Worm (Caenorhabditis elegans): ENCODE data around the gene ent-5.
A peak's percentile ranks its signal among the peaks of the same experiment; 100 is the strongest.

The ent-5 gene

ce11 chrX:4609635-4610034 lies 39.4 kb downstream of the ent-5 start:
- peak; percentile 23 for TF ChIP-seq egl-5 (tag; optimal IDR thresholded peaks at IDR 0.05)
- TF ChIP-seq zag-1 (tag; optimal IDR thresholded peaks at IDR 0.05): no peak

- no peak for TF ChIP-seq nhr-11 (tag; optimal IDR thresholded peaks at IDR 0.05)
- TF ChIP-seq daf-12 (tag; optimal IDR thresholded peaks at IDR 0.05): no peak
- TF ChIP-seq mdl-1 (tag; optimal IDR thresholded peaks at IDR 0.05): no peak
- no peak for TF ChIP-seq nhr-77 (tag; optimal IDR thresholded peaks at IDR 0.05)
- TF ChIP-seq snpc-4 (tag; optimal IDR thresholded peaks at IDR 0.05): no peak
- TF ChIP-seq egl-5 (tag; optimal IDR thresholded peaks at IDR 0.05): no peak
- no peak for TF ChIP-seq elt-2 (tag; optimal IDR thresholded peaks at IDR 0.05)
- TF ChIP-seq jun-1 (tag; optimal IDR thresholded peaks at IDR 0.05): no peak
- no peak for TF ChIP-seq elt-3 (tag; optimal IDR thresholded peaks at IDR 0.05)
- TF ChIP-seq nhr-67 (tag; optimal IDR thresholded peaks at IDR 0.05): no peak
- TF ChIP-seq egl-27 (tag; optimal IDR thresholded peaks at IDR 0.05): no peak
- TF ChIP-seq nhr-23 (tag; optimal IDR thresholded peaks at IDR 0.05): no peak
- no peak for TF ChIP-seq skn-1 (tag; optimal IDR thresholded peaks at IDR 0.05)
- TF ChIP-seq ceh-9 (tag; optimal IDR thresholded peaks at IDR 0.05): no peak
- TF ChIP-seq unc-62 (GFP tag; optimal IDR thresholded peaks at IDR 0.05): no peak
- TF ChIP-seq sea-2 (GFP tag; optimal IDR thresholded peaks at IDR 0.05): no peak
Measured at ce11 chrX:4607300-4607699, 41.7 kb downstream of the ent-5 start.

ce11 chrX:4606389-4606880 lies 42.6 kb downstream of the ent-5 start:
- peak; percentile 34 for TF ChIP-seq pha-4 (tag; optimal IDR thresholded peaks at IDR 0.05)
- TF ChIP-seq nfya-1 (tag; optimal IDR thresholded peaks at IDR 0.05; ENCODE audit: insufficient read depth): peak; percentile 53
- TF ChIP-seq elt-2 (tag; optimal IDR thresholded peaks at IDR 0.05): peak; percentile 93
- TF ChIP-seq elt-1 (tag; optimal IDR thresholded peaks at IDR 0.05): peak; percentile 12
- peak; percentile 86 for TF ChIP-seq nhr-25 (tag; optimal IDR thresholded peaks at IDR 0.05)
- TF ChIP-seq zag-1 (tag; optimal IDR thresholded peaks at IDR 0.05): peak; percentile 41
- TF ChIP-seq lin-39 (tag; optimal IDR thresholded peaks at IDR 0.05): peak; percentile 77
- TF ChIP-seq nhr-43 (tag; optimal IDR thresholded peaks at IDR 0.05; ENCODE audit: poor library complexity, severe bottlenecking): peak; percentile 80
- TF ChIP-seq lin-15B (tag; optimal IDR thresholded peaks at IDR 0.05): peak; percentile 42
- peak; percentile 72 for TF ChIP-seq hmg-11 (tag; optimal IDR thresholded peaks at IDR 0.05)
- peak; percentile 8 for TF ChIP-seq nhr-23 (tag; optimal IDR thresholded peaks at IDR 0.05)
- peak; percentile 14 for TF ChIP-seq tbx-2 (tag; optimal IDR thresholded peaks at IDR 0.05)
- peak; percentile 5 for TF ChIP-seq pqm-1 (tag; optimal IDR thresholded peaks at IDR 0.05)
- peak; percentile 95 for TF ChIP-seq lsy-12 (tag; optimal IDR thresholded peaks at IDR 0.05)
- TF ChIP-seq jun-1 (tag; optimal IDR thresholded peaks at IDR 0.05): peak; percentile 70

ce11 chrX:4605828-4606227 lies 43.2 kb downstream of the ent-5 start, which contains the start of gene spat-3:
TSS of gene spat-3 (minus strand) at chrX:4605928.
- TF ChIP-seq elt-1 (tag; optimal IDR thresholded peaks at IDR 0.05): no peak

- no peak for TF ChIP-seq mdl-1 (tag; optimal IDR thresholded peaks at IDR 0.05)
- TF ChIP-seq lsy-12 (tag; optimal IDR thresholded peaks at IDR 0.05): no peak
- TF ChIP-seq nhr-43 (tag; optimal IDR thresholded peaks at IDR 0.05; ENCODE audit: poor library complexity, severe bottlenecking): no peak
- TF ChIP-seq nhr-12 (tag; optimal IDR thresholded peaks at IDR 0.05): no peak
- no peak for TF ChIP-seq tbx-2 (tag; optimal IDR thresholded peaks at IDR 0.05)
- TF ChIP-seq lin-15B (tag; optimal IDR thresholded peaks at IDR 0.05): no peak
- no peak for TF ChIP-seq nhr-25 (tag; optimal IDR thresholded peaks at IDR 0.05)
- no peak for TF ChIP-seq nfya-1 (tag; optimal IDR thresholded peaks at IDR 0.05; ENCODE audit: insufficient read depth)
Measured at ce11 chrX:4604185-4604584, 44.8 kb downstream of the ent-5 start.

- no peak for TF ChIP-seq unc-39 (tag; optimal IDR thresholded peaks at IDR 0.05)
- no peak for TF ChIP-seq nhr-28 (tag; optimal IDR thresholded peaks at IDR 0.05)
- no peak for TF ChIP-seq pha-4 (tag; optimal IDR thresholded peaks at IDR 0.05)
- TF ChIP-seq elt-2 (tag; optimal IDR thresholded peaks at IDR 0.05): no peak
Measured at ce11 chrX:4600987-4601386, 48.0 kb downstream of the ent-5 start.
